Worm (Caenorhabditis elegans) whole organism, L3 larva: Measurements from ENCODE around the gene rpt-3.

Experiments
- ceh-16 ChIP-seq: sonication (generic microtip); optimal IDR thresholded peaks from 2 replicates; lab custom pipeline; 2017; ENCODE audit warnings: missing biosample characterization, missing genetic modification characterization
- egl-27 ChIP-seq: sonication (generic microtip); optimal IDR thresholded peaks from 4 replicates; lab custom pipeline; 2017; ENCODE audit warnings: missing biosample characterization, missing genetic modification reagents, missing genetic modification characterization
- egl-5 ChIP-seq: fragments of 150-350 bp; optimal IDR thresholded peaks from 2 replicates; lab custom pipeline; 2017; ENCODE audit warnings: missing biosample characterization, missing genetic modification reagents, missing genetic modification characterization, inconsistent platforms
- elt-1 ChIP-seq: fragments of 150-350 bp; optimal IDR thresholded peaks from 2 replicates; lab custom pipeline; 2014; ENCODE audit warnings: missing biosample characterization, missing genetic modification characterization
- elt-2 ChIP-seq: sonication (generic microtip); optimal IDR thresholded peaks from 2 replicates; lab custom pipeline; 2016; ENCODE audit warnings: missing genetic modification reagents, mild to moderate bottlenecking, missing genetic modification characterization, missing compliant biosample characterization
- elt-3 ChIP-seq, 3 experiments: fragments of 150-350 bp in 1 of 3; sonication (generic microtip) in 2 of 3; optimal IDR thresholded peaks; 2 replicates in 2 of 3; 4 replicates in 1 of 3; lab custom pipeline; 2014 to 2017; ENCODE audit warnings: missing biosample characterization in 3 of 3, missing genetic modification characterization in 3 of 3
- eor-1 ChIP-seq, 2 experiments: fragments of 150-350 bp; optimal IDR thresholded peaks; 2 replicates each; lab custom pipeline; 2014 to 2018; ENCODE audit warnings: missing biosample characterization in 2 of 2, missing genetic modification characterization in 2 of 2
- fkh-10 ChIP-seq: sonication (generic microtip); optimal IDR thresholded peaks from 2 replicates; lab custom pipeline; 2017; ENCODE audit warnings: missing biosample characterization, missing genetic modification reagents, missing genetic modification characterization
- fkh-2 ChIP-seq: fragments of 150-350 bp; optimal IDR thresholded peaks from 2 replicates; lab custom pipeline; 2014; ENCODE audit warnings: missing biosample characterization, missing genetic modification reagents, missing genetic modification characterization
- jun-1 ChIP-seq: fragments of 150-350 bp; optimal IDR thresholded peaks from 2 replicates; lab custom pipeline; 2014; ENCODE audit warnings: missing biosample characterization, missing genetic modification reagents, missing genetic modification characterization
- lin-15B ChIP-seq: fragments of 150-350 bp; optimal IDR thresholded peaks from 2 replicates; lab custom pipeline; 2014; ENCODE audit warnings: missing biosample characterization, missing genetic modification characterization
- lin-39 ChIP-seq: fragments of 150-350 bp; optimal IDR thresholded peaks from 2 replicates; lab custom pipeline; 2018; ENCODE audit warnings: missing biosample characterization, missing genetic modification reagents, missing genetic modification characterization
- mdl-1 ChIP-seq: fragments of 150-350 bp; optimal IDR thresholded peaks from 2 replicates; lab custom pipeline; 2014; ENCODE audit warnings: missing biosample characterization, missing genetic modification characterization
- nfya-1 ChIP-seq: sonication (generic microtip); optimal IDR thresholded peaks from 2 replicates; lab custom pipeline; 2017; ENCODE audit warnings: missing genetic modification characterization, mild to moderate bottlenecking, missing compliant biosample characterization, antibody characterized with exemption, moderate library complexity; ENCODE audit not compliant: insufficient read depth
- nhr-11 ChIP-seq: fragments of 150-350 bp; optimal IDR thresholded peaks from 2 replicates; lab custom pipeline; 2014; ENCODE audit warnings: missing biosample characterization, missing genetic modification characterization
- nhr-12 ChIP-seq: fragments of 150-350 bp; optimal IDR thresholded peaks from 2 replicates; lab custom pipeline; 2014; ENCODE audit warnings: missing biosample characterization, missing genetic modification characterization
- nhr-23 ChIP-seq: fragments of 150-350 bp; optimal IDR thresholded peaks from 2 replicates; lab custom pipeline; 2014; ENCODE audit warnings: missing biosample characterization, missing genetic modification reagents, missing genetic modification characterization
- nhr-237 ChIP-seq: fragments of 150-350 bp; optimal IDR thresholded peaks from 2 replicates; lab custom pipeline; 2014; ENCODE audit warnings: missing biosample characterization, missing genetic modification characterization
- nhr-25 ChIP-seq: sonication (generic microtip); optimal IDR thresholded peaks from 2 replicates; lab custom pipeline; 2017; ENCODE audit warnings: missing biosample characterization, missing genetic modification characterization
- nhr-28 ChIP-seq: fragments of 150-350 bp; optimal IDR thresholded peaks from 2 replicates; lab custom pipeline; 2014; ENCODE audit warnings: missing biosample characterization, missing genetic modification characterization
- nhr-43 ChIP-seq: sonication (generic microtip); optimal IDR thresholded peaks from 2 replicates; lab custom pipeline; 2016; ENCODE audit warnings: mild to moderate bottlenecking, missing genetic modification characterization, missing compliant biosample characterization; ENCODE audit not compliant: poor library complexity, severe bottlenecking
- pha-4 ChIP-seq: fragments of 150-350 bp; optimal IDR thresholded peaks from 2 replicates; lab custom pipeline; 2014; ENCODE audit warnings: missing biosample characterization, missing genetic modification reagents, missing genetic modification characterization
- pqm-1 ChIP-seq: fragments of 150-350 bp; optimal IDR thresholded peaks from 2 replicates; lab custom pipeline; 2017; ENCODE audit warnings: missing biosample characterization, missing genetic modification characterization, inconsistent platforms
- sea-2 ChIP-seq: fragments of 150-350 bp; sonication (generic microtip); optimal IDR thresholded peaks from 4 replicates; lab custom pipeline; 2014; ENCODE audit warnings: missing biosample characterization, missing genetic modification reagents, missing genetic modification characterization
- tbx-2 ChIP-seq: sonication (generic microtip); optimal IDR thresholded peaks from 2 replicates; lab custom pipeline; 2016; ENCODE audit warnings: mild to moderate bottlenecking, missing genetic modification characterization, missing compliant biosample characterization
- unc-39 ChIP-seq: sonication (generic microtip); optimal IDR thresholded peaks from 4 replicates; lab custom pipeline; 2017; ENCODE audit warnings: missing biosample characterization, missing genetic modification characterization
- unc-62 ChIP-seq: fragments of 150-350 bp; sonication (generic microtip); optimal IDR thresholded peaks from 4 replicates; lab custom pipeline; 2014; ENCODE audit warnings: missing biosample characterization, missing genetic modification reagents, missing genetic modification characterization
- zag-1 ChIP-seq: fragments of 150-350 bp; optimal IDR thresholded peaks from 2 replicates; lab custom pipeline; 2014; ENCODE audit warnings: missing biosample characterization, missing genetic modification characterization
- ztf-11 ChIP-seq: fragments of 150-350 bp; optimal IDR thresholded peaks from 2 replicates; lab custom pipeline; 2014; ENCODE audit warnings: missing biosample characterization, missing genetic modification characterization

The rpt-3 gene

ce11 chrIII:6498176-6498575, 8.6 kb downstream of the rpt-3 start, which contains the start of gene sdz-15:
Gene sdz-15 (plus strand): TSS chrIII:6498476.
- no peak for TF ChIP-seq nhr-25

- TF ChIP-seq nfya-1 (tag; lab: Kevin White, UChicago) (no peak), lin-39 (tag; lab: Kevin White, UChicago) (no peak), pqm-1 (tag; lab: Kevin White, UChicago) (no peak), egl-27 (tag; lab: Kevin White, UChicago) (no peak), jun-1 (tag; lab: Kevin White, UChicago) (no peak), egl-5 (tag; lab: Kevin White, UChicago) (no peak), ceh-16 (no peak)
Observed at ce11 chrIII:6499102-6499501, 9.5 kb downstream of the rpt-3 start.

- TF ChIP-seq fkh-10 (GFP tag; lab: Kevin White, UChicago) = no peak
- TF ChIP-seq lin-15B (tag; lab: Kevin White, UChicago) = no peak
- TF ChIP-seq fkh-2 (tag; lab: Kevin White, UChicago) = no peak
- TF ChIP-seq nfya-1 (tag; lab: Kevin White, UChicago) = peak; percentile 53
- TF ChIP-seq pqm-1 (tag; lab: Kevin White, UChicago) = peak; percentile 21
- TF ChIP-seq elt-2 (tag; lab: Kevin White, UChicago) = peak; percentile 56
Observed at ce11 chrIII:6500032-6500564, 10.5 kb downstream of the rpt-3 start, which contains the start of gene F23F12.3. Gene F23F12.3 (plus strand): TSS chrIII:6500514.

ce11 chrIII:6507832-6508231, 18.2 kb downstream of the rpt-3 start, which contains the start of gene F23F12.12:
Gene F23F12.12 (plus strand): TSS chrIII:6508132.
- TF ChIP-seq unc-62 (no peak), fkh-2 (tag; lab: Kevin White, UChicago) (no peak), sea-2 (no peak), eor-1 (tag; optimal IDR thresholded peaks at IDR 0.05; lab: Kevin White, UChicago) (no peak), zag-1 (no peak), elt-3 (tag; optimal IDR thresholded peaks at IDR 0.05; lab: Kevin White, UChicago) (no peak), pha-4 (tag; lab: Kevin White, UChicago) (no peak), elt-1 (tag; lab: Kevin White, UChicago) (no peak), ztf-11 (tag; lab: Kevin White, UChicago) (no peak), lin-39 (tag; lab: Kevin White, UChicago) (no peak)
- TF ChIP-seq, all 47 proteins: peak for 0

ce11 chrIII:6508327-6508726, 18.7 kb downstream of the rpt-3 start:
- no peak for TF ChIP-seq nhr-237 (tag; lab: Kevin White, UChicago)
- no peak for TF ChIP-seq pqm-1 (tag; lab: Kevin White, UChicago)
- TF ChIP-seq unc-39 = no peak
- TF ChIP-seq nhr-43 = peak; percentile 76
- no peak for TF ChIP-seq nhr-11 (tag; lab: Kevin White, UChicago)

- TF ChIP-seq nhr-43 (peak; percentile 51), nhr-12 (tag; lab: Kevin White, UChicago) (no peak), nhr-28 (tag; lab: Kevin White, UChicago) (no peak), nhr-23 (no peak), tbx-2 (no peak), egl-27 (tag; lab: Kevin White, UChicago) (no peak), elt-2 (tag; lab: Kevin White, UChicago) (peak; percentile 11)
- TF ChIP-seq, all 47 proteins: peak for 2
Observed at ce11 chrIII:6509301-6509700, 19.7 kb downstream of the rpt-3 start.

- TF ChIP-seq tbx-2 (no peak), lin-15B (tag; lab: Kevin White, UChicago) (no peak), mdl-1 (tag; lab: Kevin White, UChicago) (no peak), lin-39 (tag; lab: Kevin White, UChicago) (no peak)
- TF ChIP-seq, all 47 proteins: peak for 0
Observed at ce11 chrIII:6514673-6515072, 25.1 kb downstream of the rpt-3 start, which contains the start of gene acr-5. Gene acr-5 (minus strand): TSS chrIII:6514773.
